Worm (Caenorhabditis elegans) whole organism, late embryonic: ENCODE results near the gene F41G4.13.

Experiments
- C08G9.2 ChIP-seq: sonication (generic microtip); optimal IDR thresholded peaks from 2 replicates; lab custom pipeline; 2016; ENCODE audit warnings: mild to moderate bottlenecking, missing genetic modification characterization, moderate library complexity, missing compliant biosample characterization
- C38D4.7 ChIP-seq: fragments of 200-800 bp; sonication (Bioruptor generic); optimal IDR thresholded peaks from 2 replicates; lab custom pipeline; 2018; ENCODE audit warnings: mild to moderate bottlenecking, missing genetic modification characterization, moderate library complexity, missing compliant biosample characterization
- F13H6.1 ChIP-seq: sonication (generic microtip); optimal IDR thresholded peaks from 2 replicates; lab custom pipeline; 2016; ENCODE audit warnings: missing genetic modification characterization, missing compliant biosample characterization
- T23F11.4 ChIP-seq: fragments of 200-800 bp; sonication (Bioruptor generic); optimal IDR thresholded peaks from 2 replicates; lab custom pipeline; 2018; ENCODE audit warnings: mild to moderate bottlenecking, missing genetic modification characterization, missing compliant biosample characterization
- ama-1 ChIP-seq: fragments of 150-350 bp; optimal IDR thresholded peaks from 2 replicates; lab custom pipeline; 2014
- ceh-14 ChIP-seq: sonication (generic microtip); optimal IDR thresholded peaks from 2 replicates; lab custom pipeline; 2016; ENCODE audit warnings: missing genotype, missing genetic modification characterization, missing compliant biosample characterization
- ceh-18 ChIP-seq: sonication (generic microtip); optimal IDR thresholded peaks from 2 replicates; lab custom pipeline; 2016; ENCODE audit warnings: missing genetic modification characterization, missing compliant biosample characterization
- ceh-24 ChIP-seq: sonication (generic microtip); optimal IDR thresholded peaks from 2 replicates; lab custom pipeline; 2016; ENCODE audit warnings: mild to moderate bottlenecking, missing genetic modification characterization, missing compliant biosample characterization
- ceh-30 ChIP-seq: fragments of 150-350 bp; optimal IDR thresholded peaks from 2 replicates; lab custom pipeline; 2014; ENCODE audit warnings: missing biosample characterization, missing genetic modification characterization
- ceh-31 ChIP-seq: sonication (generic microtip); optimal IDR thresholded peaks from 2 replicates; lab custom pipeline; 2016; ENCODE audit warnings: missing genetic modification characterization, missing compliant biosample characterization
- ceh-34 ChIP-seq: sonication (generic microtip); optimal IDR thresholded peaks from 2 replicates; lab custom pipeline; 2016; ENCODE audit warnings: mild to moderate bottlenecking, missing genetic modification characterization, missing compliant biosample characterization
- ceh-45 ChIP-seq: fragments of 200-800 bp; sonication (Bioruptor generic); IDR thresholded peaks from 2 replicates; pipeline ENCODE4 v1.3.6; 2022; ENCODE audit warnings: missing genetic modification reagents, missing genetic modification characterization, missing compliant biosample characterization
- che-1 ChIP-seq: sonication (generic microtip); optimal IDR thresholded peaks from 2 replicates; lab custom pipeline; 2016; ENCODE audit warnings: mild to moderate bottlenecking, missing genetic modification characterization, missing compliant biosample characterization
- dve-1 ChIP-seq: sonication (generic microtip); optimal IDR thresholded peaks from 2 replicates; lab custom pipeline; 2017; ENCODE audit warnings: antibody characterized with exemption, mild to moderate bottlenecking, missing genetic modification characterization, missing compliant biosample characterization
- ets-4 ChIP-seq: sonication (generic microtip); optimal IDR thresholded peaks from 2 replicates; lab custom pipeline; 2016; ENCODE audit warnings: missing genetic modification characterization, missing compliant biosample characterization
- eyg-1 ChIP-seq: sonication (generic microtip); optimal IDR thresholded peaks from 2 replicates; lab custom pipeline; 2016; ENCODE audit warnings: missing genotype, missing genetic modification characterization, missing compliant biosample characterization
- fkh-10 ChIP-seq: fragments of 150-350 bp; optimal IDR thresholded peaks from 2 replicates; lab custom pipeline; 2014; ENCODE audit warnings: missing biosample characterization, missing genetic modification reagents, missing genetic modification characterization
- fkh-6 ChIP-seq: sonication (generic microtip); optimal IDR thresholded peaks from 2 replicates; lab custom pipeline; 2016; ENCODE audit warnings: missing genetic modification characterization, missing compliant biosample characterization
- hlh-13 ChIP-seq: fragments of 200-800 bp; sonication (Bioruptor generic); optimal IDR thresholded peaks from 2 replicates; lab custom pipeline; 2018; ENCODE audit warnings: mild to moderate bottlenecking, missing genetic modification characterization, missing compliant biosample characterization
- hlh-15 ChIP-seq: sonication (generic microtip); optimal IDR thresholded peaks from 2 replicates; lab custom pipeline; 2016; ENCODE audit warnings: missing genetic modification characterization, missing compliant biosample characterization
- hlh-30 ChIP-seq: sonication (generic microtip); optimal IDR thresholded peaks from 2 replicates; lab custom pipeline; 2017; ENCODE audit warnings: antibody characterized with exemption, missing genetic modification characterization, missing compliant biosample characterization; ENCODE audit not compliant: insufficient read depth
- hlh-6 ChIP-seq: sonication (generic microtip); optimal IDR thresholded peaks from 2 replicates; lab custom pipeline; 2016; ENCODE audit warnings: missing genotype, missing genetic modification characterization, missing compliant biosample characterization
- lim-6 ChIP-seq: sonication (generic microtip); optimal IDR thresholded peaks from 2 replicates; lab custom pipeline; 2016; ENCODE audit warnings: missing genetic modification characterization, missing compliant biosample characterization
- lin-11 ChIP-seq: fragments of 200-800 bp; sonication (Bioruptor generic); optimal IDR thresholded peaks from 2 replicates; lab custom pipeline; 2018; ENCODE audit warnings: mild to moderate bottlenecking, missing genetic modification characterization, missing compliant biosample characterization
- madf-2 ChIP-seq: sonication (generic microtip); optimal IDR thresholded peaks from 2 replicates; lab custom pipeline; 2017; ENCODE audit warnings: missing genetic modification characterization, missing compliant biosample characterization
- nfya-1 ChIP-seq: sonication (generic microtip); optimal IDR thresholded peaks from 2 replicates; lab custom pipeline; 2017; ENCODE audit warnings: missing genetic modification characterization, mild to moderate bottlenecking, missing compliant biosample characterization, antibody characterized with exemption, moderate library complexity
- nhr-11 ChIP-seq: fragments of 150-350 bp; optimal IDR thresholded peaks from 2 replicates; lab custom pipeline; 2014; ENCODE audit warnings: missing biosample characterization, missing genetic modification characterization
- npax-4 ChIP-seq: sonication (generic microtip); optimal IDR thresholded peaks from 2 replicates; lab custom pipeline; 2016; ENCODE audit warnings: missing genetic modification characterization, missing compliant biosample characterization
- odd-2 ChIP-seq: sonication (generic microtip); optimal IDR thresholded peaks from 2 replicates; lab custom pipeline; 2017; ENCODE audit warnings: antibody characterized with exemption, mild to moderate bottlenecking, missing genetic modification characterization, missing compliant biosample characterization
- pag-3 ChIP-seq: sonication (generic microtip); optimal IDR thresholded peaks from 2 replicates; lab custom pipeline; 2016; ENCODE audit warnings: missing compliant biosample characterization, missing genetic modification characterization, borderline replicate concordance
- pat-9 ChIP-seq: fragments of 200-800 bp; sonication (Bioruptor generic); optimal IDR thresholded peaks from 2 replicates; lab custom pipeline; 2018; ENCODE audit warnings: mild to moderate bottlenecking, missing genetic modification characterization, moderate library complexity, missing compliant biosample characterization
- pha-4 ChIP-seq: fragments of 150-350 bp; optimal IDR thresholded peaks from 2 replicates; lab custom pipeline; 2018; ENCODE audit warnings: missing biosample characterization, missing genetic modification reagents, missing genetic modification characterization
- pqm-1 ChIP-seq: sonication (generic microtip); optimal IDR thresholded peaks from 2 replicates; lab custom pipeline; 2016; ENCODE audit warnings: missing genetic modification characterization, missing compliant biosample characterization
- pros-1 ChIP-seq: fragments of 150-350 bp; optimal IDR thresholded peaks from 2 replicates; lab custom pipeline; 2014; ENCODE audit warnings: missing biosample characterization, missing genetic modification reagents, missing genetic modification characterization
- ref-2 ChIP-seq: sonication (generic microtip); optimal IDR thresholded peaks from 2 replicates; lab custom pipeline; 2016; ENCODE audit warnings: missing genetic modification characterization, missing compliant biosample characterization
- rnt-1 ChIP-seq: sonication (generic microtip); optimal IDR thresholded peaks from 2 replicates; lab custom pipeline; 2016; ENCODE audit warnings: missing genetic modification characterization, missing compliant biosample characterization
- sdc-2 ChIP-seq: sonication (generic microtip); optimal IDR thresholded peaks from 2 replicates; lab custom pipeline; 2016; ENCODE audit warnings: missing genotype, missing genetic modification characterization, missing compliant biosample characterization
- sox-2 ChIP-seq: fragments of 200-800 bp; sonication (Bioruptor generic); IDR thresholded peaks from 2 replicates; pipeline ENCODE4 v1.3.6; 2022; ENCODE audit warnings: missing genetic modification reagents, missing genetic modification characterization, missing compliant biosample characterization
- sox-4 ChIP-seq: sonication (generic microtip); optimal IDR thresholded peaks from 2 replicates; lab custom pipeline; 2017; ENCODE audit warnings: mild to moderate bottlenecking, missing genetic modification characterization, inconsistent platforms, missing compliant biosample characterization
- syd-9 ChIP-seq: sonication (generic microtip); optimal IDR thresholded peaks from 2 replicates; lab custom pipeline; 2016; ENCODE audit warnings: mild to moderate bottlenecking, missing genetic modification characterization, moderate library complexity, missing compliant biosample characterization
- tbx-2 ChIP-seq: sonication (generic microtip); optimal IDR thresholded peaks from 2 replicates; lab custom pipeline; 2016; ENCODE audit warnings: missing genetic modification characterization, missing compliant biosample characterization
- tbx-7 ChIP-seq: sonication (generic microtip); optimal IDR thresholded peaks from 2 replicates; lab custom pipeline; 2016; ENCODE audit warnings: missing genotype, missing genetic modification characterization, missing compliant biosample characterization
- ttx-3 ChIP-seq: sonication (generic microtip); optimal IDR thresholded peaks from 2 replicates; lab custom pipeline; 2016; ENCODE audit warnings: missing genetic modification reagents, missing genetic modification characterization, missing compliant biosample characterization
- unc-3 ChIP-seq, 2 experiments: fragments of 200-800 bp in 1 of 2; sonication (Bioruptor generic) in 1 of 2; sonication (generic microtip) in 1 of 2; conservative IDR thresholded peaks in 1 of 2; optimal IDR thresholded peaks in 1 of 2; 2 replicates each; pipeline versions ENCODE4 v1.3.6 to Lab custom; 2016 to 2022; ENCODE audit warnings: missing compliant biosample characterization in 2 of 2, missing genetic modification characterization in 2 of 2, missing genetic modification reagents in 1 of 2
- unc-42 ChIP-seq: sonication (generic microtip); optimal IDR thresholded peaks from 2 replicates; lab custom pipeline; 2016; ENCODE audit warnings: missing genotype, missing genetic modification characterization, missing compliant biosample characterization
- unc-55 ChIP-seq: sonication (generic microtip); optimal IDR thresholded peaks from 2 replicates; lab custom pipeline; 2017; ENCODE audit warnings: missing biosample characterization, missing genetic modification reagents, missing genetic modification characterization
- unc-86 ChIP-seq: sonication (generic microtip); optimal IDR thresholded peaks from 2 replicates; lab custom pipeline; 2016; ENCODE audit warnings: missing genetic modification characterization, missing compliant biosample characterization
- zip-5 ChIP-seq: sonication (generic microtip); optimal IDR thresholded peaks from 2 replicates; lab custom pipeline; 2016; ENCODE audit warnings: missing genetic modification characterization, missing compliant biosample characterization
- ztf-16 ChIP-seq: sonication (generic microtip); optimal IDR thresholded peaks from 2 replicates; lab custom pipeline; 2017; ENCODE audit warnings: missing genetic modification characterization, missing compliant biosample characterization

The F41G4.13 gene

DNA sequence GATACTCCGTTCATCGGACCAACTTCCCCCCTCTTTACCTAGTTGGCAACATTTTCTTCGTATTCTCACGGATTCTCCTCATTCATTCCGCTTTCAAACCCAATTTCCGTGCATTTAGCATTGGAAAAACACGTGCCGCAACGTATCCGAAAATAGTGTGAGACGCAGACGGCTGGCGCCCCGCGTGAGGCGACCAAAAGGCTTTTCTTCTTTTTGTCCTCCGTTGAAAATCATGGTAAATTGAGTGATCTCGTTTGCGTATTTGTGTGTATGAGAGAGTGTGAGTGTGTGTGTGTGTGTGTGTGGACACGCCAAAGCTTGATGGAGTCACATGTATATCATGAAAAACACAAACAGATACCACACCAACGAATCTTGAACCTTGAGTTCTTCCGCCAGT, 37.8 kb downstream of the F41G4.13 start:
- TF ChIP-seq T23F11.4 (GFP tag; lab: Kevin White, UChicago): no peak
- no peak for TF ChIP-seq unc-86 (tag; lab: Kevin White, UChicago)
- TF ChIP-seq ceh-31 (tag; lab: Kevin White, UChicago): peak; percentile 83
- no peak for TF ChIP-seq nhr-11 (tag; lab: Kevin White, UChicago)
- TF ChIP-seq che-1 (tag; lab: Kevin White, UChicago): peak; percentile 37
- TF ChIP-seq tbx-7 (tag; lab: Kevin White, UChicago): no peak
- peak; percentile 41 for TF ChIP-seq ref-2 (tag; lab: Kevin White, UChicago)
- TF ChIP-seq hlh-30 (tag; lab: Kevin White, UChicago): peak; percentile 88
- no peak for TF ChIP-seq ama-1 (lab: Kevin White, UChicago)
- no peak for TF ChIP-seq dve-1 (tag; lab: Kevin White, UChicago)
- TF ChIP-seq hlh-15 (tag; lab: Kevin White, UChicago): no peak
- no peak for TF ChIP-seq fkh-6 (tag; lab: Kevin White, UChicago)
- peak; percentile 83 for TF ChIP-seq unc-42 (tag; lab: Kevin White, UChicago)
- peak; percentile 66 for TF ChIP-seq sdc-2 (tag; lab: Kevin White, UChicago)
- TF ChIP-seq lim-6 (tag; lab: Kevin White, UChicago): no peak
- peak; percentile 17 for TF ChIP-seq madf-2 (tag; lab: Kevin White, UChicago)
- peak; percentile 60 for TF ChIP-seq fkh-10 (GFP tag; lab: Kevin White, UChicago)
- TF ChIP-seq ceh-30 (tag; lab: Kevin White, UChicago): peak; percentile 14
- TF ChIP-seq pros-1: no peak
- TF ChIP-seq ceh-45: no peak
- no peak for TF ChIP-seq unc-55 (GFP tag; lab: Kevin White, UChicago)
- no peak for TF ChIP-seq eyg-1
- TF ChIP-seq hlh-6: peak; percentile 39
- peak; percentile 19 for TF ChIP-seq pqm-1 (tag; lab: Kevin White, UChicago)
- peak; percentile 6 for TF ChIP-seq pat-9 (tag; lab: Kevin White, UChicago)
- TF ChIP-seq pha-4 (tag; lab: Kevin White, UChicago): no peak
- TF ChIP-seq ets-4 (tag; lab: Kevin White, UChicago): peak; percentile 5
- TF ChIP-seq sox-2 (GFP tag; lab: Robert Waterston, UW): no peak
- TF ChIP-seq sox-4: no peak
- peak; percentile 68 for TF ChIP-seq tbx-2 (tag; lab: Kevin White, UChicago)
- TF ChIP-seq C38D4.7: no peak
- TF ChIP-seq ztf-16 (tag; lab: Kevin White, UChicago): peak; percentile 4
- peak; percentile 64 for TF ChIP-seq rnt-1 (tag; lab: Kevin White, UChicago)
- no peak for TF ChIP-seq lin-11
- no peak for TF ChIP-seq syd-9 (tag; lab: Kevin White, UChicago)
- peak; percentile 92 for TF ChIP-seq ceh-18
- TF ChIP-seq nfya-1 (tag; lab: Kevin White, UChicago): peak; percentile 45
- peak; percentile 53 for TF ChIP-seq F13H6.1

DNA sequence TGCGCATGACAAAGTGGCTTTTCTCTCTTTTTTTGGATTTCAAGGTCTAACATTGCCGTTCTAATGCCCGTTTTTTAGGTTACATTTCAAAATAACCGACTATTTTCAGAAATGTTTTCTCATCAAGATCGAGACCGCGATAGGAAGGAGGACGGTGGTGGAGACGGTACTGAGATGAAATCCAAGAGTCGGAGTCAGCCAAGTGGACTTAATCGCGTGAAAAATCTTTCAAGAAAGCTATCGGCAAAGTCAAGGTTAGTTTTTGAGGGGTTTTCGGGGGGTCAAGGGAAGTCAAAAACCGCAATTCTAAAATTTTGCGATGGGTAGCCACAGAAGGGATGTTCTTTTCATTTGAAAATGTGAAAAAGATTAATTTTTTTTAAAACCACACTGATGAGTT, 38.6 kb downstream of the F41G4.13 start, which contains the start of gene aak-2:
Gene aak-2, plus strand, starts transcription at position 110 of the 400 bp plus-strand sequence.
- TF ChIP-seq ceh-31 (tag; lab: Kevin White, UChicago) (no peak), rnt-1 (tag; lab: Kevin White, UChicago) (peak; percentile 30), zip-5 (tag; lab: Kevin White, UChicago) (no peak)

DNA sequence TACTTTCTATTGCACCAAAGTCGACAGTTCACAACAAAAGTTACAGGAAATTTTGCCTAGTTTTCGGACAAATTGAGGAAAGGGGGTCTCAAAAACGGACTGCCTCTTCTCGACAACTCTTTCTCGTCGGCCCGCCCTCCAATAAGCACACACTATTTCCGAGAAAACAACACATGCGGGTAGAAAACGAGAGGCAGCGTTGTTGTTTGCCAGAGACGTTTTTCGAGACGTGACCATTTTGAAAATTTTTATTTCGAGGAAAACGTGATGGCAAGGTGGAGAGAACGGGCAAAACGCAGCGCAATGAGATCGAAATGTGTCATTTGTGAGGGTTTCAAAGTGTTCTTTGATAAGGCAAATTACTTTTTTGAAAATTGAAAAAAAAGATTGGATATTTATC, 41.1 kb downstream of the F41G4.13 start:
- no peak for TF ChIP-seq ceh-18
- TF ChIP-seq che-1 (tag; lab: Kevin White, UChicago): no peak
- TF ChIP-seq odd-2: no peak
- no peak for TF ChIP-seq ceh-24 (tag; lab: Kevin White, UChicago)
- TF ChIP-seq unc-3 (GFP tag; conservative IDR thresholded peaks at IDR 0.05; lab: Robert Waterston, UW): no peak
- no peak for TF ChIP-seq unc-3 (tag; optimal IDR thresholded peaks at IDR 0.05; lab: Kevin White, UChicago)
- TF ChIP-seq hlh-15 (tag; lab: Kevin White, UChicago): no peak
- no peak for TF ChIP-seq ttx-3 (tag; lab: Kevin White, UChicago)
- TF ChIP-seq fkh-10 (GFP tag; lab: Kevin White, UChicago): no peak
- no peak for TF ChIP-seq pag-3 (tag; lab: Kevin White, UChicago)
- TF ChIP-seq C08G9.2: no peak
- no peak for TF ChIP-seq hlh-13 (GFP tag; lab: Kevin White, UChicago)
- no peak for TF ChIP-seq hlh-6
- TF ChIP-seq ceh-14: no peak
- no peak for TF ChIP-seq npax-4
- no peak for TF ChIP-seq ceh-34 (tag; lab: Kevin White, UChicago)
- TF ChIP-seq dve-1 (tag; lab: Kevin White, UChicago): no peak
- no peak for TF ChIP-seq pha-4 (tag; lab: Kevin White, UChicago)
